Worm (Caenorhabditis elegans): Measurements from ENCODE around the gene grl-22.

ce11 chrIII:5395746-5396145 is 18.1 kb downstream of the grl-22 start:
- TF ChIP-seq F49E8.2 (tag; optimal IDR thresholded peaks at IDR 0.05; ENCODE audit: insufficient read depth) (no peak), F10E7.11 (tag; optimal IDR thresholded peaks at IDR 0.05) (no peak), bed-2 (GFP tag; IDR thresholded peaks at IDR 0.05) (no peak), attf-3 (GFP tag; conservative IDR thresholded peaks at IDR 0.05) (no peak), F23B12.7 (tag; optimal IDR thresholded peaks at IDR 0.05; ENCODE audit: insufficient read depth) (no peak), lsy-27 (tag; optimal IDR thresholded peaks at IDR 0.05; ENCODE audit: borderline replicate concordance, insufficient read depth) (no peak), nhr-120 (GFP tag; IDR thresholded peaks at IDR 0.05) (no peak), hmg-20 (GFP tag; IDR thresholded peaks at IDR 0.05) (no peak), cebp-1 (GFP tag; IDR thresholded peaks at IDR 0.05) (no peak), cebp-1 (tag; optimal IDR thresholded peaks at IDR 0.05) (no peak), mes-4 (tag; optimal IDR thresholded peaks at IDR 0.05) (no peak), pha-4 (tag; optimal IDR thresholded peaks at IDR 0.05) (no peak)

All from whole organism, young adult.